Worm (Caenorhabditis elegans) whole organism, mixed stage, embryonic: ENCODE results near the gene ZK795.2.

Experiments used
- M03D4.4 ChIP-seq: sonication (generic microtip); optimal IDR thresholded peaks from 2 replicates; lab custom pipeline; 2017; ENCODE audit warnings: mild to moderate bottlenecking, missing genetic modification characterization, missing compliant biosample characterization
- bed-3 ChIP-seq: fragments of 200-800 bp; sonication (Bioruptor generic); optimal IDR thresholded peaks from 3 replicates; lab custom pipeline; 2018; ENCODE audit warnings: mild to moderate bottlenecking, missing genetic modification characterization, moderate library complexity, missing compliant biosample characterization
- cnd-1 ChIP-seq: fragments of 200-800 bp; sonication (Bioruptor generic); optimal IDR thresholded peaks from 2 replicates; lab custom pipeline; 2018; ENCODE audit warnings: mild to moderate bottlenecking, missing genetic modification characterization, missing compliant biosample characterization
- elt-3 ChIP-seq: fragments of 150-350 bp; optimal IDR thresholded peaks from 2 replicates; lab custom pipeline; 2014; ENCODE audit warnings: missing biosample characterization, missing genetic modification characterization
- lin-13 ChIP-seq: fragments of 150-350 bp; optimal IDR thresholded peaks from 2 replicates; lab custom pipeline; 2014; ENCODE audit warnings: missing biosample characterization, missing genetic modification characterization
- lsy-2 ChIP-seq: fragments of 150-350 bp; optimal IDR thresholded peaks from 2 replicates; lab custom pipeline; 2014; ENCODE audit warnings: missing biosample characterization, missing genetic modification characterization
- mab-5 ChIP-seq: fragments of 150-350 bp; optimal IDR thresholded peaks from 2 replicates; lab custom pipeline; 2014; ENCODE audit warnings: missing biosample characterization, missing genetic modification characterization
- mep-1 ChIP-seq: fragments of 150-350 bp; optimal IDR thresholded peaks from 2 replicates; lab custom pipeline; 2017; ENCODE audit warnings: missing biosample characterization, missing genetic modification reagents, missing genetic modification characterization, inconsistent platforms
- nhr-12 ChIP-seq: fragments of 150-350 bp; optimal IDR thresholded peaks from 2 replicates; lab custom pipeline; 2014; ENCODE audit warnings: missing biosample characterization, missing genetic modification characterization
- nhr-237 ChIP-seq: fragments of 150-350 bp; optimal IDR thresholded peaks from 2 replicates; lab custom pipeline; 2014; ENCODE audit warnings: missing biosample characterization, missing genetic modification characterization
- nhr-76 ChIP-seq: sonication (generic microtip); optimal IDR thresholded peaks from 2 replicates; lab custom pipeline; 2017; ENCODE audit warnings: missing biosample characterization, missing genetic modification characterization
- pha-4 ChIP-seq: fragments of 150-350 bp; optimal IDR thresholded peaks from 2 replicates; lab custom pipeline; 2018; ENCODE audit warnings: missing biosample characterization, missing genetic modification reagents, missing genetic modification characterization
- unc-62 ChIP-seq: fragments of 150-350 bp; optimal IDR thresholded peaks from 2 replicates; lab custom pipeline; 2014; ENCODE audit warnings: missing biosample characterization, missing genetic modification reagents, missing genetic modification characterization

DNA sequence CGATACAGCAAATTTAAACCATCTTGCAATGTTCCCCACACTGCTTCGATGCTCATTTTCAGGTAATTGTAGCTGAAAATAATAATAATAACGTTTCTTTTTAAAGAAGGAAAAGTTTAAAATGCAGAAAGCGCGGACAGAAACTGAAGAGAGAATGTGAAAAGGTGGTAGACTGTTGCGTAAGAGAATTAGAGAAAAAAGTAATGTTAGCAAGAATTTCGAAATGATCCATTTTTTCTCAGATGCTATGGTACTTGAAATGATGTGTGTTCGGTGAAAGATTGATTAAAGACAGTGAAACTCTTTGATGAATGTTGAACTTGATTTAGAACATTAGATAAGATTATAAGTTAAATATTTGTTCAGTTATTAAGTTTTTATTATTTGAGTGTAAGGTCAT is 31.6 kb upstream of the ZK795.2 start, which contains the start of gene cul-6:
- TF ChIP-seq pha-4 (tag; lab: Kevin White, UChicago) (no peak), elt-3 (tag; lab: Kevin White, UChicago) (no peak), nhr-76 (tag; lab: Kevin White, UChicago) (no peak), unc-62 (GFP tag; lab: Kevin White, UChicago) (no peak), nhr-237 (tag; lab: Kevin White, UChicago) (no peak), lsy-2 (tag; lab: Kevin White, UChicago) (no peak), nhr-12 (tag; lab: Kevin White, UChicago) (no peak), bed-3 (no peak), cnd-1 (no peak), lin-13 (no peak), mep-1 (tag; lab: Kevin White, UChicago) (no peak), mab-5 (tag; lab: Kevin White, UChicago) (no peak), M03D4.4 (tag; lab: Kevin White, UChicago) (no peak)
